Worm (Caenorhabditis elegans) whole organism, mixed stage, embryonic: ENCODE measurements around the gene daao-1.

Source experiments
- drap-1 ChIP-seq: fragments of 200-800 bp; sonication (Bioruptor generic); optimal IDR thresholded peaks from 3 replicates; lab custom pipeline; 2018; ENCODE audit warnings: mild to moderate bottlenecking, missing genetic modification characterization, missing compliant biosample characterization
- elt-1 ChIP-seq: sonication (generic microtip); optimal IDR thresholded peaks from 2 replicates; lab custom pipeline; 2017; ENCODE audit warnings: missing genetic modification characterization, mild to moderate bottlenecking, missing compliant biosample characterization, antibody characterized with exemption, moderate library complexity, borderline replicate concordance; ENCODE audit not compliant: insufficient read depth
- elt-3 ChIP-seq: fragments of 150-350 bp; optimal IDR thresholded peaks from 2 replicates; lab custom pipeline; 2014; ENCODE audit warnings: missing biosample characterization, missing genetic modification characterization
- flh-1 ChIP-seq: fragments of 200-800 bp; sonication (Bioruptor generic); optimal IDR thresholded peaks from 2 replicates; lab custom pipeline; 2018; ENCODE audit warnings: mild to moderate bottlenecking, missing genetic modification characterization, moderate library complexity, missing compliant biosample characterization
- nhr-237 ChIP-seq: fragments of 150-350 bp; optimal IDR thresholded peaks from 2 replicates; lab custom pipeline; 2014; ENCODE audit warnings: missing biosample characterization, missing genetic modification characterization
- nhr-28 ChIP-seq: fragments of 150-350 bp; optimal IDR thresholded peaks from 2 replicates; lab custom pipeline; 2014; ENCODE audit warnings: missing biosample characterization, missing genetic modification characterization
- nhr-76 ChIP-seq: sonication (generic microtip); optimal IDR thresholded peaks from 2 replicates; lab custom pipeline; 2017; ENCODE audit warnings: missing biosample characterization, missing genetic modification characterization
- pha-4 ChIP-seq: fragments of 150-350 bp; optimal IDR thresholded peaks from 2 replicates; lab custom pipeline; 2018; ENCODE audit warnings: missing biosample characterization, missing genetic modification reagents, missing genetic modification characterization
- unc-120 ChIP-seq: sonication (generic microtip); optimal IDR thresholded peaks from 2 replicates; lab custom pipeline; 2017; ENCODE audit warnings: missing genetic modification characterization, missing compliant biosample characterization; ENCODE audit not compliant: poor library complexity, severe bottlenecking
- unc-62 ChIP-seq: fragments of 150-350 bp; optimal IDR thresholded peaks from 2 replicates; lab custom pipeline; 2014; ENCODE audit warnings: missing biosample characterization, missing genetic modification reagents, missing genetic modification characterization
- ztf-11 ChIP-seq: fragments of 150-350 bp; optimal IDR thresholded peaks from 2 replicates; lab custom pipeline; 2014; ENCODE audit warnings: missing biosample characterization, missing genetic modification characterization

- TF ChIP-seq elt-3 (no peak), nhr-237 (no peak), flh-1 (GFP tag; lab: Kevin White, UChicago) (no peak), unc-62 (no peak), unc-120 (tag; lab: Kevin White, UChicago) (peak; percentile 88), nhr-76 (tag; lab: Kevin White, UChicago) (no peak), drap-1 (no peak), elt-1 (tag; lab: Kevin White, UChicago) (no peak), nhr-28 (tag; lab: Kevin White, UChicago) (no peak), pha-4 (tag; lab: Kevin White, UChicago) (no peak), ztf-11 (tag; lab: Kevin White, UChicago) (no peak)
Observed at ce11 chrIV:2613011-2613503, 937 bp upstream of the daao-1 start, which contains the start of gene Y69A2AR.28.
